Fruit fly (Drosophila melanogaster): ENCODE measurements around the gene raskol.
A peak's percentile ranks its signal among the peaks of the same experiment; 100 is the strongest.

Gene raskol

DNA sequence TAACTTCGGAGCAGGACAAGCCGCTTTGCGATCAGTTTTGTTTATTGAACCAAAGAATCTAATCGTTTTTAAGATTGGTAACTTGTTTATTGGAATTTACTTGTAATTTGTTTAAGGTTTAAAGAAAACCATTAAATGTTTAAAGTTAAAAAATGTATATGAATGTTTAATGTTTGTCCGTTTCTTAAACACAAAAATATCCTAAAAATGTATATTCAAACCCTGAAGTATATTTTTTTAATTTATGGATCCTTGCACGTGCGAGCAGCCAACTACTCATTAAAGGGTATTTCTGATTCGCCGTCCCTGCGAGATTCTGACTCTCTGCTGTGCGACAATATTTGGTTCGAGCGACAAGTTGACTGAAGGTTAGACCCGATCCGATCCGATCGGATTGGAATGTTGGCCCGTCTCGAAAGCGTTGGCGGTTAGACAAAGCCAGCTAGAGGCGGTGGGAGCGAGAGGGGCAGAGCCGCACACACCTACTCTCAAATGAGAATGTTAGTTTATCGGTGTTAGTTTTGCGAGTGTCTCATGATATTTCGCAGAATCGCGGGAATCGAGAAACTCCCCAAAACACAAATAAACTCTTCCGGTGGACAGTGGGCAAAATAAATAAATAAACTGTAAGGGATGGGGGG lies 11.0 kb upstream of the raskol start (continued):
- TF ChIP-seq Tbp (GFP tag; optimal IDR thresholded peaks at IDR 0.05) (no peak), Meics (GFP tag; optimal IDR thresholded peaks at IDR 0.05) (peak; percentile 92), sens (GFP tag) (peak; percentile 97), HHEX (GFP tag; optimal IDR thresholded peaks at IDR 0.05) (peak; percentile 83), dpn (GFP tag; optimal IDR thresholded peaks at IDR 0.05) (peak; percentile 83 to 90), amos (GFP tag; IDR thresholded peaks at IDR 0.05; ENCODE audit: partially characterized antibody) (no peak; the same call in 1 of the 2 replicates), lmd (GFP tag; IDR thresholded peaks at IDR 0.05) (peak; percentile 85), H2.0 (GFP tag; IDR thresholded peaks at IDR 0.05) (peak; percentile 65), CG1024 (GFP tag; IDR thresholded peaks at IDR 0.05) (no peak), CG14014 (GFP tag; IDR thresholded peaks at IDR 0.05) (peak; percentile 83), CG1647 (GFP tag; optimal IDR thresholded peaks at IDR 0.05) (peak; percentile 81), CG11456 (GFP tag; IDR thresholded peaks at IDR 0.05) (peak; percentile 79; the same call in 2 of the 3 replicates), wor (GFP tag; IDR thresholded peaks at IDR 0.05) (peak; percentile 51; the same call in 1 of the 2 replicates), CG11093 (GFP tag; IDR thresholded peaks at IDR 0.05) (peak; percentile 74; the same call in 2 of the 3 replicates), CG11504 (tag; optimal IDR thresholded peaks at IDR 0.05) (peak; percentile 91), Ada2b (GFP tag; IDR thresholded peaks at IDR 0.05) (peak; percentile 62), Usf (GFP tag; optimal IDR thresholded peaks at IDR 0.05) (peak; percentile 82), CG10462 (GFP tag; optimal IDR thresholded peaks at IDR 0.05) (peak; percentile 72), bsh (GFP tag; optimal IDR thresholded peaks at IDR 0.05) (peak; percentile 79 to 82), D (optimal IDR thresholded peaks at IDR 0.05) (no peak), D (GFP tag; optimal IDR thresholded peaks at IDR 0.05) (peak; percentile 87), h (optimal IDR thresholded peaks at IDR 0.05) (no peak), jumu (GFP tag; optimal IDR thresholded peaks at IDR 0.05) (peak; percentile 81), prd (optimal IDR thresholded peaks at IDR 0.05) (no peak), prd (GFP tag; IDR thresholded peaks at IDR 0.05) (peak; percentile 77), Dip2 (GFP tag; IDR thresholded peaks at IDR 0.05) (no peak), Mrtf (GFP tag; IDR thresholded peaks at IDR 0.05) (peak; percentile 68; the same call in 2 of the 3 replicates), CG10565 (GFP tag; optimal IDR thresholded peaks at IDR 0.05) (peak; percentile 9), HLH3B (GFP tag; IDR thresholded peaks at IDR 0.05) (peak; percentile 77), ato (GFP tag; IDR thresholded peaks at IDR 0.05; ENCODE audit: partially characterized antibody) (no peak), CG18599 (GFP tag; optimal IDR thresholded peaks at IDR 0.05) (peak; percentile 91), luna (GFP tag; optimal IDR thresholded peaks at IDR 0.05) (no peak), CG32532 (GFP tag; IDR thresholded peaks at IDR 0.05) (peak; percentile 79), otp (GFP tag; IDR thresholded peaks at IDR 0.05) (0 out of 3 replicates have a peak, but pooled peaks have one; percentile 6), Bgb (GFP tag; IDR thresholded peaks at IDR 0.05; ENCODE audit: partially characterized antibody) (no peak), ATbp (GFP tag; optimal IDR thresholded peaks at IDR 0.05) (peak; percentile 78), az2 (GFP tag; optimal IDR thresholded peaks at IDR 0.05) (peak; percentile 79), CG16813 (GFP tag; IDR thresholded peaks at IDR 0.05; ENCODE audit: partially characterized antibody) (no peak), da (GFP tag; optimal IDR thresholded peaks at IDR 0.05) (peak; percentile 57), CG31365 (tag; optimal IDR thresholded peaks at IDR 0.05) (peak; percentile 34), CG14710 (tag; optimal IDR thresholded peaks at IDR 0.05) (peak; percentile 86), Atf6 (GFP tag; IDR thresholded peaks at IDR 0.05) (peak; percentile 78), HmgD (GFP tag; optimal IDR thresholded peaks at IDR 0.05) (peak; percentile 67), CG18262 (tag; optimal IDR thresholded peaks at IDR 0.05) (peak; percentile 92), Dref (GFP tag; IDR thresholded peaks at IDR 0.05) (no peak), sc (optimal IDR thresholded peaks at IDR 0.05) (no peak), sc (GFP tag; optimal IDR thresholded peaks at IDR 0.05) (peak; percentile 59), shn (GFP tag; optimal IDR thresholded peaks at IDR 0.05) (peak; percentile 72), ci (GFP tag; IDR thresholded peaks at IDR 0.05) (0 out of 3 replicates have a peak, but pooled peaks have one; percentile 44), Abd-B (GFP tag; optimal IDR thresholded peaks at IDR 0.05) (peak; percentile 79), tap (tag; optimal IDR thresholded peaks at IDR 0.05) (peak; percentile 80)
